4 worm cellular contexts compared by ENCODE assay signal in genomic region chrX:3694172-3694571, ce11.
TF ChIP-seq lines count a peak whose summit lies in the region.

No protein-coding gene starts in this region.

TF ChIP-seq in whole organism, L2 larva, 48 proteins besides CTCF, POLR2A, EP300 and RAD21:
- TF ChIP-seq sma-9 (GFP tag; optimal IDR thresholded peaks at IDR 0.05; lab: Kevin White, UChicago) (peak; percentile 14), sma-9 (tag; optimal IDR thresholded peaks at IDR 0.05; lab: Kevin White, UChicago) (no peak), mab-5 (tag; optimal IDR thresholded peaks at IDR 0.05; lab: Kevin White, UChicago) (no peak), snpc-4 (tag; optimal IDR thresholded peaks at IDR 0.05; lab: Kevin White, UChicago) (no peak), ceh-16 (tag; optimal IDR thresholded peaks at IDR 0.05; lab: Kevin White, UChicago) (no peak), nhr-6 (tag; optimal IDR thresholded peaks at IDR 0.05; lab: Kevin White, UChicago) (no peak), lin-39 (tag; optimal IDR thresholded peaks at IDR 0.05; lab: Kevin White, UChicago) (no peak), C34F6.9 (tag; optimal IDR thresholded peaks at IDR 0.05; lab: Kevin White, UChicago) (peak; percentile 65), lsy-2 (tag; optimal IDR thresholded peaks at IDR 0.05; lab: Kevin White, UChicago) (peak in 1 of 2 experiments; percentile 53), unc-62 (GFP tag; optimal IDR thresholded peaks at IDR 0.05; lab: Kevin White, UChicago) (no peak), lin-11 (tag; optimal IDR thresholded peaks at IDR 0.05; lab: Kevin White, UChicago) (peak; percentile 17), unc-55 (GFP tag; optimal IDR thresholded peaks at IDR 0.05; lab: Kevin White, UChicago) (peak; percentile 60), mdl-1 (tag; optimal IDR thresholded peaks at IDR 0.05; lab: Kevin White, UChicago) (peak in 1 of 2 experiments; percentile 32), zag-1 (tag; optimal IDR thresholded peaks at IDR 0.05; lab: Kevin White, UChicago) (peak; percentile 54), F13H6.1 (tag; optimal IDR thresholded peaks at IDR 0.05; lab: Kevin White, UChicago) (peak; percentile 65), dmd-4 (tag; optimal IDR thresholded peaks at IDR 0.05; lab: Kevin White, UChicago) (no peak), crh-2 (tag; optimal IDR thresholded peaks at IDR 0.05; lab: Kevin White, UChicago) (peak; percentile 88), nhr-25 (tag; optimal IDR thresholded peaks at IDR 0.05; lab: Kevin White, UChicago) (no peak), ztf-4 (tag; optimal IDR thresholded peaks at IDR 0.05; lab: Kevin White, UChicago) (no peak), egl-27 (tag; optimal IDR thresholded peaks at IDR 0.05; lab: Kevin White, UChicago) (peak; percentile 22), sem-4 (tag; optimal IDR thresholded peaks at IDR 0.05; lab: Kevin White, UChicago) (peak; percentile 39), elt-3 (tag; optimal IDR thresholded peaks at IDR 0.05; lab: Kevin White, UChicago) (no peak), nhr-129 (tag; optimal IDR thresholded peaks at IDR 0.05; lab: Kevin White, UChicago) (peak; percentile 85)
TF ChIP-seq in whole organism, L2 larva: peak in this region for 12.

TF ChIP-seq in whole organism, L4 larva, 104 proteins besides CTCF, POLR2A, EP300 and RAD21 (continues in another document):
- TF ChIP-seq unc-39 (tag; optimal IDR thresholded peaks at IDR 0.05; lab: Kevin White, UChicago) (no peak), zip-2 (tag; optimal IDR thresholded peaks at IDR 0.05; lab: Kevin White, UChicago) (no peak), madf-5 (GFP tag; IDR thresholded peaks at IDR 0.05; lab: Robert Waterston, UW) (no peak), php-3 (GFP tag; IDR thresholded peaks at IDR 0.05; lab: Robert Waterston, UW) (no peak), mep-1 (tag; optimal IDR thresholded peaks at IDR 0.05; lab: Kevin White, UChicago) (peak; percentile 81), unc-130 (GFP tag; optimal IDR thresholded peaks at IDR 0.05; lab: Kevin White, UChicago) (no peak), mdt-29 (GFP tag; IDR thresholded peaks at IDR 0.05; lab: Robert Waterston, UW) (0 out of 2 replicates have a peak, but pooled peaks have one; percentile 37), T20F7.1 (GFP tag; optimal IDR thresholded peaks at IDR 0.05; lab: Kevin White, UChicago) (no peak), dpl-1 (GFP tag; optimal IDR thresholded peaks at IDR 0.05; lab: Kevin White, UChicago) (no peak), ctbp-1 (GFP tag; IDR thresholded peaks at IDR 0.05; lab: Robert Waterston, UW) (peak; percentile 77), snpc-1.2 (GFP tag; IDR thresholded peaks at IDR 0.05; lab: Robert Waterston, UW) (no peak), arid-1 (GFP tag; conservative IDR thresholded peaks at IDR 0.05; lab: Robert Waterston, UW) (no peak), daf-16 (GFP tag; optimal IDR thresholded peaks at IDR 0.05; lab: Kevin White, UChicago) (peak in 1 of 2 experiments; percentile 69), daf-16 (tag; optimal IDR thresholded peaks at IDR 0.05; lab: Kevin White, UChicago) (no peak), ztf-7 (tag; optimal IDR thresholded peaks at IDR 0.05; lab: Kevin White, UChicago) (no peak), T26A8.4 (GFP tag; IDR thresholded peaks at IDR 0.05; lab: Robert Waterston, UW) (no peak), dve-1 (tag; optimal IDR thresholded peaks at IDR 0.05; lab: Kevin White, UChicago; ENCODE audit: insufficient read depth) (peak; percentile 4), ama-1 (optimal IDR thresholded peaks at IDR 0.05; lab: Kevin White, UChicago) (no peak), gei-8 (GFP tag; optimal IDR thresholded peaks at IDR 0.05; lab: Kevin White, UChicago) (no peak), rbr-2 (tag; optimal IDR thresholded peaks at IDR 0.05; lab: Kevin White, UChicago) (peak; percentile 79), nhr-76 (tag; optimal IDR thresholded peaks at IDR 0.05; lab: Kevin White, UChicago) (no peak), ceh-44 (GFP tag; IDR thresholded peaks at IDR 0.05; lab: Robert Waterston, UW) (no peak), fkh-10 (GFP tag; optimal IDR thresholded peaks at IDR 0.05; lab: Kevin White, UChicago) (peak; percentile 64), sdz-12 (GFP tag; optimal IDR thresholded peaks at IDR 0.05; lab: Kevin White, UChicago) (no peak), saeg-2 (GFP tag; IDR thresholded peaks at IDR 0.05; lab: Robert Waterston, UW) (no peak)

TF ChIP-seq in whole organism, late embryonic, 69 proteins besides CTCF, POLR2A, EP300 and RAD21 (continues in another document):
- TF ChIP-seq hlh-13 (GFP tag; optimal IDR thresholded peaks at IDR 0.05; lab: Kevin White, UChicago) (no peak), npax-4 (tag; optimal IDR thresholded peaks at IDR 0.05; lab: Kevin White, UChicago) (no peak), che-1 (tag; optimal IDR thresholded peaks at IDR 0.05; lab: Kevin White, UChicago) (peak; percentile 30), hlh-15 (tag; optimal IDR thresholded peaks at IDR 0.05; lab: Kevin White, UChicago) (no peak), ceh-34 (tag; optimal IDR thresholded peaks at IDR 0.05; lab: Kevin White, UChicago) (no peak), C08G9.2 (tag; optimal IDR thresholded peaks at IDR 0.05; lab: Kevin White, UChicago) (peak; percentile 33), odd-2 (tag; optimal IDR thresholded peaks at IDR 0.05; lab: Kevin White, UChicago) (no peak), zip-5 (tag; optimal IDR thresholded peaks at IDR 0.05; lab: Kevin White, UChicago) (no peak), eyg-1 (tag; optimal IDR thresholded peaks at IDR 0.05; lab: Kevin White, UChicago) (no peak), C38D4.7 (GFP tag; optimal IDR thresholded peaks at IDR 0.05; lab: Kevin White, UChicago) (no peak), nhr-11 (tag; optimal IDR thresholded peaks at IDR 0.05; lab: Kevin White, UChicago) (no peak), lin-11 (tag; optimal IDR thresholded peaks at IDR 0.05; lab: Kevin White, UChicago) (no peak), unc-3 (GFP tag; conservative IDR thresholded peaks at IDR 0.05; lab: Robert Waterston, UW) (no peak), unc-3 (tag; optimal IDR thresholded peaks at IDR 0.05; lab: Kevin White, UChicago) (no peak), ref-2 (tag; optimal IDR thresholded peaks at IDR 0.05; lab: Kevin White, UChicago) (peak; percentile 79), ttx-3 (tag; optimal IDR thresholded peaks at IDR 0.05; lab: Kevin White, UChicago) (no peak), ceh-30 (tag; optimal IDR thresholded peaks at IDR 0.05; lab: Kevin White, UChicago) (no peak), unc-86 (tag; optimal IDR thresholded peaks at IDR 0.05; lab: Kevin White, UChicago) (no peak), unc-55 (GFP tag; optimal IDR thresholded peaks at IDR 0.05; lab: Kevin White, UChicago) (peak; percentile 55), dmd-4 (tag; optimal IDR thresholded peaks at IDR 0.05; lab: Kevin White, UChicago; ENCODE audit: borderline replicate concordance) (peak; percentile 18), pros-1 (tag; optimal IDR thresholded peaks at IDR 0.05; lab: Kevin White, UChicago) (no peak), rnt-1 (tag; optimal IDR thresholded peaks at IDR 0.05; lab: Kevin White, UChicago) (peak; percentile 39), ceh-48 (tag; optimal IDR thresholded peaks at IDR 0.05; lab: Kevin White, UChicago) (no peak), sdc-2 (tag; optimal IDR thresholded peaks at IDR 0.05; lab: Kevin White, UChicago) (peak; percentile 74), elt-4 (tag; optimal IDR thresholded peaks at IDR 0.05; lab: Kevin White, UChicago) (no peak), ahr-1 (tag; optimal IDR thresholded peaks at IDR 0.05; lab: Kevin White, UChicago) (no peak), K02D7.2 (tag; optimal IDR thresholded peaks at IDR 0.05; lab: Kevin White, UChicago) (no peak)

TF ChIP-seq in whole organism, mixed stage, embryonic, 35 proteins besides CTCF, POLR2A, EP300 and RAD21 (continues in another document):
- TF ChIP-seq drap-1 (GFP tag; optimal IDR thresholded peaks at IDR 0.05; lab: Kevin White, UChicago): peak; percentile 58
- no peak for TF ChIP-seq elt-3 (tag; optimal IDR thresholded peaks at IDR 0.05; lab: Kevin White, UChicago)
- no peak for TF ChIP-seq blmp-1 (tag; optimal IDR thresholded peaks at IDR 0.05; lab: Kevin White, UChicago)
- TF ChIP-seq ztf-11 (tag; optimal IDR thresholded peaks at IDR 0.05; lab: Kevin White, UChicago): no peak
- peak; percentile 6 for TF ChIP-seq unc-62 (GFP tag; optimal IDR thresholded peaks at IDR 0.05; lab: Kevin White, UChicago)
- no peak for TF ChIP-seq lsy-2 (tag; optimal IDR thresholded peaks at IDR 0.05; lab: Kevin White, UChicago)
- TF ChIP-seq ham-2 (GFP tag; optimal IDR thresholded peaks at IDR 0.05; lab: Kevin White, UChicago): peak; percentile 65
- no peak for TF ChIP-seq ceh-39 (tag; optimal IDR thresholded peaks at IDR 0.05; lab: Kevin White, UChicago)
- TF ChIP-seq tbx-8 (GFP tag; optimal IDR thresholded peaks at IDR 0.05; lab: Kevin White, UChicago): no peak
- no peak for TF ChIP-seq pha-4 (tag; optimal IDR thresholded peaks at IDR 0.05; lab: Kevin White, UChicago)
- no peak for TF ChIP-seq unc-39 (tag; optimal IDR thresholded peaks at IDR 0.05; lab: Kevin White, UChicago)
- TF ChIP-seq mls-2 (tag; optimal IDR thresholded peaks at IDR 0.05; lab: Kevin White, UChicago): peak; percentile 74
- TF ChIP-seq lin-13 (tag; optimal IDR thresholded peaks at IDR 0.05; lab: Kevin White, UChicago): peak; percentile 69
- no peak for TF ChIP-seq mab-5 (tag; optimal IDR thresholded peaks at IDR 0.05; lab: Kevin White, UChicago)
- no peak for TF ChIP-seq elt-1 (tag; optimal IDR thresholded peaks at IDR 0.05; lab: Kevin White, UChicago; ENCODE audit: borderline replicate concordance, insufficient read depth)
- peak; percentile 14 for TF ChIP-seq ces-1 (GFP tag; optimal IDR thresholded peaks at IDR 0.05; lab: Kevin White, UChicago)
- peak; percentile 34 for TF ChIP-seq sem-2 (GFP tag; optimal IDR thresholded peaks at IDR 0.05; lab: Kevin White, UChicago)
- no peak for TF ChIP-seq nhr-76 (tag; optimal IDR thresholded peaks at IDR 0.05; lab: Kevin White, UChicago)
- peak; percentile 33 for TF ChIP-seq unc-120 (tag; optimal IDR thresholded peaks at IDR 0.05; lab: Kevin White, UChicago; ENCODE audit: poor library complexity, severe bottlenecking)
- no peak for TF ChIP-seq nhr-237 (tag; optimal IDR thresholded peaks at IDR 0.05; lab: Kevin White, UChicago)
- TF ChIP-seq zip-8 (tag; optimal IDR thresholded peaks at IDR 0.05; lab: Kevin White, UChicago): no peak
- no peak for TF ChIP-seq ceh-83 (GFP tag; optimal IDR thresholded peaks at IDR 0.05; lab: Kevin White, UChicago)
- peak; percentile 73 for TF ChIP-seq sptf-1 (tag; optimal IDR thresholded peaks at IDR 0.05; lab: Kevin White, UChicago)
- peak; percentile 49 for TF ChIP-seq M03D4.4 (tag; optimal IDR thresholded peaks at IDR 0.05; lab: Kevin White, UChicago)
- no peak for TF ChIP-seq nhr-2 (tag; optimal IDR thresholded peaks at IDR 0.05; lab: Kevin White, UChicago)
- TF ChIP-seq lin-32 (GFP tag; optimal IDR thresholded peaks at IDR 0.05; lab: Kevin White, UChicago): no peak
- peak; percentile 2 for TF ChIP-seq flh-1 (GFP tag; optimal IDR thresholded peaks at IDR 0.05; lab: Kevin White, UChicago)
- no peak for TF ChIP-seq ceh-43 (GFP tag; optimal IDR thresholded peaks at IDR 0.05; lab: Kevin White, UChicago)
- TF ChIP-seq hlh-1 (tag; optimal IDR thresholded peaks at IDR 0.05; lab: Kevin White, UChicago): no peak
- TF ChIP-seq nhr-28 (tag; optimal IDR thresholded peaks at IDR 0.05; lab: Kevin White, UChicago): no peak
